Fruit fly (Drosophila melanogaster) whole organism, adult: ENCODE results near the gene CG15865.

ENCODE experiments used
- CG11617 ChIP-seq: fragments of 200-800 bp; sonication (Bioruptor generic); optimal IDR thresholded peaks from 2 replicates; lab custom pipeline; 2017; ENCODE audit warnings: mild to moderate bottlenecking, missing biosample characterization, missing genetic modification reagents, missing genetic modification characterization
- CG7101 ChIP-seq: fragments of 200-800 bp; sonication (Bioruptor generic); optimal IDR thresholded peaks from 2 replicates; lab custom pipeline; 2018; ENCODE audit warnings: missing biosample characterization, mild to moderate bottlenecking, missing genetic modification characterization, moderate library complexity
- Clk ChIP-seq: fragments of 200-800 bp; sonication (Bioruptor generic); optimal IDR thresholded peaks from 2 replicates; lab custom pipeline; 2017; ENCODE audit warnings: missing biosample characterization, missing genetic modification characterization
- Crg-1 ChIP-seq: fragments of 200-800 bp; sonication (Bioruptor generic); optimal IDR thresholded peaks from 2 replicates; lab custom pipeline; 2016; ENCODE audit warnings: missing biosample characterization, missing genetic modification characterization
- Hr96 ChIP-seq: fragments of 200-800 bp; sonication (Bioruptor generic); optimal IDR thresholded peaks from 2 replicates; lab custom pipeline; 2016; ENCODE audit warnings: missing biosample characterization, missing genetic modification characterization
- bab1 ChIP-seq: fragments of 200-800 bp; sonication (Bioruptor generic); optimal IDR thresholded peaks from 3 replicates; lab custom pipeline; 2019; ENCODE audit warnings: missing biosample characterization, mild to moderate bottlenecking, missing genetic modification characterization, moderate library complexity
- cic ChIP-seq: fragments of 200-800 bp; sonication (Bioruptor generic); optimal IDR thresholded peaks from 2 replicates; lab custom pipeline; 2017; ENCODE audit warnings: missing biosample characterization, mild to moderate bottlenecking, missing genetic modification characterization, moderate library complexity
- kay ChIP-seq: fragments of 200-800 bp; sonication (Bioruptor generic); peaks from one replicate; lab custom pipeline; 2016; ENCODE audit warnings: missing biosample characterization, missing genetic modification characterization, borderline replicate concordance
- ovo ChIP-seq: fragments of 200-800 bp; sonication (Bioruptor generic); optimal IDR thresholded peaks from 2 replicates; lab custom pipeline; 2016; ENCODE audit warnings: missing biosample characterization, missing genetic modification characterization
- pad ChIP-seq: fragments of 200-800 bp; sonication (Bioruptor generic); optimal IDR thresholded peaks from 3 replicates; lab custom pipeline; 2017; ENCODE audit warnings: missing biosample characterization, missing genetic modification characterization, mild to moderate bottlenecking, moderate library complexity, missing genetic modification reagents
- tj ChIP-seq: fragments of 200-800 bp; sonication (Bioruptor generic); optimal IDR thresholded peaks from 3 replicates; lab custom pipeline; 2017; ENCODE audit warnings: missing biosample characterization, mild to moderate bottlenecking, missing genetic modification characterization, moderate library complexity

dm6 chrX:16655724-16656235 lies 8.5 kb downstream of the CG15865 start:
- no peak for TF ChIP-seq Crg-1 (GFP tag; lab: Kevin White, UChicago)
- no peak for TF ChIP-seq Hr96 (GFP tag; lab: Kevin White, UChicago)
- TF ChIP-seq CG11617 (GFP tag; lab: Kevin White, UChicago), result no peak
- TF ChIP-seq tj (GFP tag; lab: Kevin White, UChicago), result peak; percentile 82
- TF ChIP-seq kay, result no peak
- peak; percentile 4 for TF ChIP-seq CG7101 (tag; lab: Kevin White, UChicago)
- peak; percentile 5 for TF ChIP-seq pad
- TF ChIP-seq bab1 (GFP tag; lab: Kevin White, UChicago), result peak; percentile 9
- peak; percentile 98 for TF ChIP-seq cic (GFP tag; lab: Kevin White, UChicago)
- peak; percentile 73 for TF ChIP-seq ovo (GFP tag; lab: Kevin White, UChicago)
- no peak for TF ChIP-seq Clk
